Worm (Caenorhabditis elegans): Measurements from ENCODE around the gene Y73C8C.10.

Gene Y73C8C.10

ce11 chrV:3119185-3119584 is 8.4 kb downstream of the Y73C8C.10 start:
- TF ChIP-seq cey-2 (tag; optimal IDR thresholded peaks at IDR 0.05; ENCODE audit: borderline replicate concordance, insufficient read depth) (no peak), dmd-6 (GFP tag; IDR thresholded peaks at IDR 0.05) (peak; percentile 49; the same call in 1 of the 2 replicates), lsy-2 (tag; optimal IDR thresholded peaks at IDR 0.05) (no peak), daf-19 (GFP tag; conservative IDR thresholded peaks at IDR 0.05) (no peak), unc-130 (GFP tag; optimal IDR thresholded peaks at IDR 0.05) (no peak), lin-38 (GFP tag; IDR thresholded peaks at IDR 0.05) (no peak), ctbp-1 (GFP tag; IDR thresholded peaks at IDR 0.05) (no peak), nhr-28 (tag; optimal IDR thresholded peaks at IDR 0.05) (peak; percentile 87), mdt-29 (GFP tag; IDR thresholded peaks at IDR 0.05) (no peak), gei-8 (GFP tag; optimal IDR thresholded peaks at IDR 0.05) (no peak), ceh-62 (tag; optimal IDR thresholded peaks at IDR 0.05) (no peak), arid-1 (GFP tag; conservative IDR thresholded peaks at IDR 0.05) (no peak), ces-1 (GFP tag; optimal IDR thresholded peaks at IDR 0.05) (no peak), pqm-1 (tag; optimal IDR thresholded peaks at IDR 0.05) (peak; percentile 51), php-3 (GFP tag; IDR thresholded peaks at IDR 0.05) (no peak), ceh-44 (GFP tag; IDR thresholded peaks at IDR 0.05) (no peak), mes-2 (tag; optimal IDR thresholded peaks at IDR 0.05; ENCODE audit: poor library complexity, severe bottlenecking) (no peak), F44E2.7 (GFP tag; IDR thresholded peaks at IDR 0.05) (no peak), nhr-25 (tag; optimal IDR thresholded peaks at IDR 0.05; ENCODE audit: borderline replicate concordance, insufficient read depth) (no peak), nhr-237 (tag; optimal IDR thresholded peaks at IDR 0.05) (no peak), unc-62 (GFP tag; optimal IDR thresholded peaks at IDR 0.05 in 1 of 2) (no peak), unc-62 (tag; optimal IDR thresholded peaks at IDR 0.05) (no peak), hlh-11 (tag; optimal IDR thresholded peaks at IDR 0.05) (no peak)

DNA sequence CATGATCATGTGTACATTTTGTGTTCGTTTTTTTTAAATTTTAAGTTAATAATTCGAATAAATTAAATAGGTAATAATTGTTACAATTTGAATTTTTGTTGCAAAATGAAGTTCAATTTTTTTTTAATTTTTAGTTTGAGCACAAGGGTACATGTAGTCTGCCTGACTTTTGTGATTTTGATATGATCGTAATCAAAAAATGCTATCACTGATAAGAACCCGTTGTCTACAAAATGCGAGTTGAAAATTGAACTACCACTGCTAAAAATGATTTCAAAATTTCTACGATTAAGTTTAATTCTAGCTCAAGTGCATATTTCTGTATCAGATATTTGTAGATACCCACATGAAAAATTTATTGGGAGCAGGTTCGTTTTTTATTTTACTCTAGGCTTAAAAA is 9.4 kb downstream of the Y73C8C.10 start, which contains the start of gene clec-210:
Gene clec-210, plus strand, starts transcription at position 211 of the 400 bp plus-strand sequence.
- TF ChIP-seq nhr-42 (GFP tag; IDR thresholded peaks at IDR 0.05) (no peak), lin-13 (GFP tag; optimal IDR thresholded peaks at IDR 0.05) (no peak), pqm-1 (tag; optimal IDR thresholded peaks at IDR 0.05) (peak; percentile 52), nhr-28 (tag; optimal IDR thresholded peaks at IDR 0.05) (peak; percentile 92), dmd-6 (GFP tag; IDR thresholded peaks at IDR 0.05) (peak; percentile 50)

- no peak for TF ChIP-seq spr-3 (GFP tag; optimal IDR thresholded peaks at IDR 0.05)
These were observed 12.6 kb downstream of the Y73C8C.10 start, which contains the start of gene Y73C8C.3 for ce11 chrV:3114973-3115372. Gene Y73C8C.3, plus strand, starts transcription at chrV:3115273.

DNA sequence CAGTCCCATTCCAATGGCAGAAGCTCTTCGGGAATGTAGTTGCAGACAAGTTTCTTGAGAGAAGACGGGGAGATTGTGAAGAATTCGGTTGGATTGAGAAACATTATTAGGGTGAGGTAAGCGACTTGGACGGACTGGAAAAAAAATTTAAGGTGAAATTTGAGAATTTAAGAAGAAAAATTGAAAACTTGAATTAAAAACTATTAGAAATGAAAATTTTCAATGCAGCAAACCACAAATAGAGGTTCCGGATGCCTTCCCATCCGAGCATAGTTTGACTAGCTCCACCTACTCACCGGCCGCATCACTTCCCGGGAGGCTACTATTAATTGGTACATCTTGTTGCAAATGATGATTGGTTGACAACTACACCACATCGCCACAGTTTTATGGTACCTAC is 13.8 kb downstream of the Y73C8C.10 start, which contains the start of gene Y73C8C.8:
Gene Y73C8C.8, minus strand, starts transcription at position 101 of the 400 bp plus-strand sequence.
- TF ChIP-seq ztf-11 (tag; optimal IDR thresholded peaks at IDR 0.05) (no peak), dmd-8 (GFP tag; IDR thresholded peaks at IDR 0.05) (no peak), ctbp-1 (GFP tag; IDR thresholded peaks at IDR 0.05) (no peak), nhr-28 (tag; optimal IDR thresholded peaks at IDR 0.05) (no peak), ces-1 (GFP tag; optimal IDR thresholded peaks at IDR 0.05) (no peak), jun-1 (tag; optimal IDR thresholded peaks at IDR 0.05) (no peak), saeg-2 (GFP tag; IDR thresholded peaks at IDR 0.05) (no peak), mxl-3 (GFP tag; optimal IDR thresholded peaks at IDR 0.05) (no peak), Y105C5A.15 (GFP tag; IDR thresholded peaks at IDR 0.05) (no peak), F10B5.3 (tag; optimal IDR thresholded peaks at IDR 0.05) (no peak), nhr-6 (tag; optimal IDR thresholded peaks at IDR 0.05) (no peak), attf-4 (tag; optimal IDR thresholded peaks at IDR 0.05) (no peak), mdt-29 (GFP tag; IDR thresholded peaks at IDR 0.05) (no peak), nhr-41 (GFP tag; IDR thresholded peaks at IDR 0.05) (no peak)
